Worm (Caenorhabditis elegans) whole organism, L4 larva: ENCODE results near the gene slc-25A29.

Experiments
- aly-2 ChIP-seq: sonication (generic microtip); optimal IDR thresholded peaks from 2 replicates; lab custom pipeline; 2018; ENCODE audit warnings: missing biosample characterization, missing genetic modification characterization
- dve-1 ChIP-seq: sonication (generic microtip); optimal IDR thresholded peaks from 2 replicates; lab custom pipeline; 2017; ENCODE audit warnings: antibody characterized with exemption, mild to moderate bottlenecking, missing genetic modification characterization, missing compliant biosample characterization; ENCODE audit not compliant: insufficient read depth
- egl-27 ChIP-seq: sonication (generic microtip); optimal IDR thresholded peaks from 3 replicates; lab custom pipeline; 2017; ENCODE audit warnings: missing biosample characterization, missing genetic modification reagents, missing genetic modification characterization
- jun-1 ChIP-seq: fragments of 150-350 bp; optimal IDR thresholded peaks from 2 replicates; lab custom pipeline; 2014; ENCODE audit warnings: missing biosample characterization, missing genetic modification reagents, missing genetic modification characterization
- lin-1 ChIP-seq: fragments of 200-800 bp; sonication (Bioruptor generic); IDR thresholded peaks from 2 replicates; pipeline ENCODE4 v1.3.6; 2022; ENCODE audit warnings: missing genetic modification reagents, missing genetic modification characterization, missing compliant biosample characterization
- mdl-1 ChIP-seq, 2 experiments: fragments of 150-350 bp in 1 of 2; sonication (generic microtip) in 1 of 2; optimal IDR thresholded peaks; 2 replicates each; lab custom pipeline; 2014 to 2017; ENCODE audit warnings: missing biosample characterization in 2 of 2, missing genetic modification characterization in 2 of 2
- nhr-10 ChIP-seq: fragments of 150-350 bp; optimal IDR thresholded peaks from 2 replicates; lab custom pipeline; 2014; ENCODE audit warnings: missing biosample characterization, missing genetic modification characterization
- nhr-25 ChIP-seq: sonication (generic microtip); optimal IDR thresholded peaks from 2 replicates; lab custom pipeline; 2017; ENCODE audit warnings: missing genetic modification characterization, mild to moderate bottlenecking, missing compliant biosample characterization, antibody characterized with exemption, moderate library complexity, borderline replicate concordance; ENCODE audit not compliant: insufficient read depth
- nhr-76 ChIP-seq: fragments of 150-350 bp; optimal IDR thresholded peaks from 2 replicates; lab custom pipeline; 2014; ENCODE audit warnings: missing biosample characterization, missing genetic modification characterization
- nhr-77 ChIP-seq: fragments of 150-350 bp; optimal IDR thresholded peaks from 2 replicates; lab custom pipeline; 2014; ENCODE audit warnings: missing biosample characterization, missing genetic modification characterization
- unc-62 ChIP-seq, 3 experiments: fragments of 150-350 bp in 1 of 3; sonication (generic microtip); optimal IDR thresholded peaks in 2 of 3; peaks in 1 of 3; 1 replicate in 1 of 3; 2 replicates in 2 of 3; lab custom pipeline; 2014 to 2017; ENCODE audit warnings: missing biosample characterization in 3 of 3, missing genetic modification characterization in 3 of 3, missing genetic modification reagents in 3 of 3, missing genotype in 1 of 3
- ztf-11 ChIP-seq: fragments of 150-350 bp; optimal IDR thresholded peaks from 2 replicates; lab custom pipeline; 2014; ENCODE audit warnings: missing biosample characterization, missing genetic modification characterization

- no peak for TF ChIP-seq lin-1 (GFP tag; lab: Robert Waterston, UW)
- no peak for TF ChIP-seq jun-1
- TF ChIP-seq unc-62 (GFP tag; optimal IDR thresholded peaks at IDR 0.05 in 1 of 2; lab: Kevin White, UChicago) = no peak
- no peak for TF ChIP-seq unc-62 (tag; optimal IDR thresholded peaks at IDR 0.05; lab: Kevin White, UChicago)
- no peak for TF ChIP-seq nhr-77
- TF ChIP-seq nhr-25 = no peak
- TF ChIP-seq mdl-1 (tag; optimal IDR thresholded peaks at IDR 0.05; lab: Kevin White, UChicago) = no peak
- no peak for TF ChIP-seq ztf-11
- TF ChIP-seq nhr-10 (tag; lab: Kevin White, UChicago) = no peak
- TF ChIP-seq egl-27 (tag; lab: Kevin White, UChicago) = no peak
- no peak for TF ChIP-seq aly-2
- no peak for TF ChIP-seq dve-1 (tag; lab: Kevin White, UChicago)
- TF ChIP-seq nhr-76 (tag; lab: Kevin White, UChicago) = no peak
Measured at ce11 chrV:14609643-14610042, 48.3 kb downstream of the slc-25A29 start, which contains the start of gene R11H6.4.
